Worm (Caenorhabditis elegans) whole organism, midembryonic: ENCODE results near the gene fbxb-7.
"Not testable (repeated sequence)": the region's sequence is repeated elsewhere in the genome, so short reads cannot be mapped to it uniquely, and the experiment has no call there.

ENCODE experiments used
- T22C8.4 ChIP-seq: fragments of 200-800 bp; sonication (Bioruptor generic); IDR thresholded peaks from 2 replicates; pipeline ENCODE4 v1.3.6; 2022; ENCODE audit warnings: missing genetic modification characterization, missing compliant biosample characterization
- cog-1 ChIP-seq: sonication (generic microtip); optimal IDR thresholded peaks from 2 replicates; lab custom pipeline; 2016; ENCODE audit warnings: missing genetic modification characterization, missing compliant biosample characterization
- flt-1 ChIP-seq: fragments of 200-800 bp; sonication (Bioruptor generic); IDR thresholded peaks from 2 replicates; pipeline ENCODE4 v1.3.6; 2022; ENCODE audit warnings: missing genetic modification characterization, missing compliant biosample characterization
- klf-2 ChIP-seq: fragments of 200-800 bp; sonication (Bioruptor generic); conservative IDR thresholded peaks from 2 replicates; pipeline ENCODE4 v1.3.6; 2022; ENCODE audit warnings: missing genetic modification reagents, missing genetic modification characterization, missing compliant biosample characterization
- med-1 ChIP-seq: sonication (generic microtip); optimal IDR thresholded peaks from 2 replicates; lab custom pipeline; 2017; ENCODE audit warnings: missing genetic modification characterization, mild to moderate bottlenecking, missing compliant biosample characterization, antibody characterized with exemption, missing genetic modification reagents; ENCODE audit not compliant: insufficient read depth
- ref-1 ChIP-seq: fragments of 200-800 bp; sonication (Bioruptor generic); conservative IDR thresholded peaks from 2 replicates; pipeline ENCODE4 v1.3.6; 2022; ENCODE audit warnings: missing genetic modification reagents, missing genetic modification characterization, missing compliant biosample characterization
- tab-1 ChIP-seq: fragments of 200-800 bp; sonication (Bioruptor generic); IDR thresholded peaks from 2 replicates; pipeline ENCODE4 v1.3.6; 2022; ENCODE audit warnings: missing genetic modification characterization, missing compliant biosample characterization
- ztf-23 ChIP-seq: fragments of 200-800 bp; sonication (Bioruptor generic); IDR thresholded peaks from 2 replicates; pipeline ENCODE4 v1.3.6; 2022; ENCODE audit warnings: missing genetic modification reagents, missing genetic modification characterization, missing compliant biosample characterization
- ztf-29 ChIP-seq: fragments of 200-800 bp; sonication (Bioruptor generic); IDR thresholded peaks from 2 replicates; pipeline ENCODE4 v1.3.6; 2022; ENCODE audit warnings: missing genetic modification reagents, missing genetic modification characterization, missing compliant biosample characterization

fbxb-7 gene

ce11 chrV:17376639-17377038 is 567 bp upstream of the fbxb-7 start, which contains the start of gene Y20C6A.1:
Y20C6A.1 (minus strand) TSS chrV:17376745.
- no peak for TF ChIP-seq T22C8.4 (GFP tag; lab: Robert Waterston, UW)
- TF ChIP-seq med-1 (GFP tag; lab: Kevin White, UChicago) = no peak
- TF ChIP-seq ztf-23 (GFP tag; lab: Robert Waterston, UW) = no peak
- TF ChIP-seq flt-1 (GFP tag; lab: Robert Waterston, UW) = no peak
- TF ChIP-seq klf-2 (GFP tag; lab: Robert Waterston, UW) = no peak
- TF ChIP-seq tab-1 (GFP tag; lab: Robert Waterston, UW) = no peak
- no peak for TF ChIP-seq ztf-29
- TF ChIP-seq ref-1 = no peak
- no peak for TF ChIP-seq cog-1

- no peak for TF ChIP-seq T22C8.4 (GFP tag; lab: Robert Waterston, UW)
- TF ChIP-seq ztf-29 = no peak
- TF ChIP-seq cog-1 = no peak
- no peak for TF ChIP-seq med-1 (GFP tag; lab: Kevin White, UChicago)
Measured at ce11 chrV:17379932-17380331, 2.7 kb downstream of the fbxb-7 start, which contains the start of gene Y20C6A.4. Y20C6A.4 (plus strand) TSS chrV:17380232.

- no peak for TF ChIP-seq med-1 (GFP tag; lab: Kevin White, UChicago)
Measured at ce11 chrV:17395374-17395773, 18.2 kb downstream of the fbxb-7 start, which contains the start of gene srh-120. srh-120 (plus strand) TSS chrV:17395674.

- TF ChIP-seq ztf-23 (GFP tag; lab: Robert Waterston, UW); klf-2 (GFP tag; lab: Robert Waterston, UW); ref-1: not testable (repeated sequence)
Measured at ce11 chrV:17409955-17410354, 32.7 kb downstream of the fbxb-7 start, which contains the start of gene srh-132. srh-132 (plus strand) TSS chrV:17410255.

- no peak for TF ChIP-seq T22C8.4 (GFP tag; lab: Robert Waterston, UW)
- TF ChIP-seq klf-2 (GFP tag; lab: Robert Waterston, UW) = no peak
- no peak for TF ChIP-seq tab-1 (GFP tag; lab: Robert Waterston, UW)
- TF ChIP-seq ref-1 = no peak
- TF ChIP-seq ztf-29 = no peak
- TF ChIP-seq med-1 (GFP tag; lab: Kevin White, UChicago) = no peak
- TF ChIP-seq cog-1 = no peak
- no peak for TF ChIP-seq flt-1 (GFP tag; lab: Robert Waterston, UW)
- TF ChIP-seq ztf-23 (GFP tag; lab: Robert Waterston, UW) = no peak
Measured at ce11 chrV:17414951-17415350, 37.7 kb downstream of the fbxb-7 start, which contains the start of gene T27C5.12. T27C5.12 (plus strand) TSS chrV:17415251.

ce11 chrV:17416833-17417232 is 39.6 kb downstream of the fbxb-7 start, which contains the start of gene clc-21:
clc-21 (plus strand) TSS chrV:17417133.
- no peak for TF ChIP-seq klf-2 (GFP tag; lab: Robert Waterston, UW)
- TF ChIP-seq flt-1 (GFP tag; lab: Robert Waterston, UW) = no peak
- TF ChIP-seq med-1 (GFP tag; lab: Kevin White, UChicago) = no peak
- no peak for TF ChIP-seq T22C8.4 (GFP tag; lab: Robert Waterston, UW)
- TF ChIP-seq tab-1 (GFP tag; lab: Robert Waterston, UW) = no peak
- no peak for TF ChIP-seq ref-1
- TF ChIP-seq cog-1 = no peak
- no peak for TF ChIP-seq ztf-29
- TF ChIP-seq ztf-23 (GFP tag; lab: Robert Waterston, UW) = no peak
